Fruit fly (Drosophila melanogaster) Kc167 (cell line): ENCODE data around the gene CG5382.

Experiments used
- Myc ChIP-seq: fragments of >200 bp; optimal IDR thresholded peaks from 2 replicates; lab custom pipeline; 2017; ENCODE audit warnings: missing external identifiers
- Sin3A ChIP-seq: fragments of >200 bp; optimal IDR thresholded peaks from 2 replicates; lab custom pipeline; 2018; ENCODE audit warnings: missing external identifiers
- h ChIP-seq: fragments of >200 bp; optimal IDR thresholded peaks from 3 replicates; lab custom pipeline; 2018; ENCODE audit warnings: missing external identifiers
- insv ChIP-seq: fragments of >200 bp; optimal IDR thresholded peaks from 3 replicates; lab custom pipeline; 2018; ENCODE audit warnings: missing external identifiers
- psq ChIP-seq: fragments of >200 bp; optimal IDR thresholded peaks from 2 replicates; lab custom pipeline; 2017; ENCODE audit warnings: missing external identifiers
- ttk ChIP-seq: sonication (Bioruptor generic); optimal IDR thresholded peaks from 2 replicates; lab custom pipeline; 2017; ENCODE audit warnings: missing external identifiers

DNA sequence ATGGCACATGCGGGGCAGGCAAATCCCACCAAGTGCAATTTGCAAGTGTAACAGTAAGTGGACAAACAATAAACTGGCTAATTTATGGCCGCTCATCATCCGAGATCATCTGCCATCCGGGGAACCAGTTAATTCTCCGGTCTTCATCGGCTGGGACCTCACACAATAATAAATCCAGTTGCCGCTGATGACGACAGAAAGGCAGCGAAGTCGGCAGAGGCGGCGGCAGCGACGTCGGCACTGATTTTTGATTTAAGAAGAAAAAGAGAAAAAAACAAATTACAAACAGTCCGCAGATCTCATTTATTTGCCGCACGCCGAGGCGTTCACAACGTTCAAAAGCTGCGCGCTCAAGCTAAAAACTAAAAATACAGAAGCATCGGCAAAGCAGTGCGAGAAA is 36.6 kb upstream of the CG5382 start, which contains the start of gene CG13856:
- TF ChIP-seq psq (lab: Kevin White, UChicago) (no peak), insv (lab: Kevin White, UChicago) (no peak), Myc (lab: Kevin White, UChicago) (no peak), h (no peak), ttk (lab: Kevin White, UChicago) (no peak), Sin3A (lab: Kevin White, UChicago) (no peak)
